Worm (Caenorhabditis elegans): ENCODE measurements around the gene F37C12.21.

F37C12.21 gene

ce11 chrIII:7184022-7184421, 4.1 kb upstream of the F37C12.21 start, which contains the start of gene yju-2 (continued):
- peak; percentile 9 for TF ChIP-seq nhr-27 (tag; optimal IDR thresholded peaks at IDR 0.05)
- TF ChIP-seq hlh-12 (tag; optimal IDR thresholded peaks at IDR 0.05) = no peak
- TF ChIP-seq ztf-28 (GFP tag; IDR thresholded peaks at IDR 0.05) = no peak
- TF ChIP-seq egl-44 (GFP tag; IDR thresholded peaks at IDR 0.05) = no peak
- no peak for TF ChIP-seq lin-40 (tag; optimal IDR thresholded peaks at IDR 0.05)
- TF ChIP-seq ccch-3 (GFP tag; optimal IDR thresholded peaks at IDR 0.05) = no peak
- no peak for TF ChIP-seq ceh-58 (GFP tag; IDR thresholded peaks at IDR 0.05)
- TF ChIP-seq F10E7.11 (tag; optimal IDR thresholded peaks at IDR 0.05) = no peak
- peak; percentile 48 for TF ChIP-seq F49E8.2 (tag; optimal IDR thresholded peaks at IDR 0.05; ENCODE audit: insufficient read depth)
- TF ChIP-seq attf-5 (GFP tag; optimal IDR thresholded peaks at IDR 0.05) = peak; percentile 12
- peak in 1 of 3 experiments; percentile 57 for TF ChIP-seq lin-35 (GFP tag; optimal IDR thresholded peaks at IDR 0.05)
- no peak for TF ChIP-seq egrh-3 (GFP tag; IDR thresholded peaks at IDR 0.05)
- no peak for TF ChIP-seq hrde-1 (tag; optimal IDR thresholded peaks at IDR 0.05; ENCODE audit: borderline replicate concordance)
- no peak for TF ChIP-seq athp-1 (tag; optimal IDR thresholded peaks at IDR 0.05)
- no peak for TF ChIP-seq D2030.7 (GFP tag; IDR thresholded peaks at IDR 0.05)
- TF ChIP-seq madf-10 (tag; optimal IDR thresholded peaks at IDR 0.05) = peak; percentile 3
- TF ChIP-seq sdz-38 (tag; optimal IDR thresholded peaks at IDR 0.05) = no peak
- TF ChIP-seq hmg-20 (GFP tag; IDR thresholded peaks at IDR 0.05) = no peak
- TF ChIP-seq repo-1 (tag; optimal IDR thresholded peaks at IDR 0.05) = peak; percentile 18
- TF ChIP-seq cebp-1 (GFP tag; IDR thresholded peaks at IDR 0.05) = no peak
- TF ChIP-seq cebp-1 (tag; optimal IDR thresholded peaks at IDR 0.05) = peak; percentile 58
- peak; percentile 7 for TF ChIP-seq lsl-1 (GFP tag; optimal IDR thresholded peaks at IDR 0.05)
- TF ChIP-seq F22D6.2 (tag; optimal IDR thresholded peaks at IDR 0.05) = no peak
- TF ChIP-seq F39B2.1 (GFP tag; IDR thresholded peaks at IDR 0.05) = no peak
- TF ChIP-seq die-1 (tag; optimal IDR thresholded peaks at IDR 0.05) = no peak
- no peak for TF ChIP-seq pha-4 (tag; optimal IDR thresholded peaks at IDR 0.05)
- TF ChIP-seq B0261.1 (tag; optimal IDR thresholded peaks at IDR 0.05) = no peak
- no peak for TF ChIP-seq madf-6 (GFP tag; IDR thresholded peaks at IDR 0.05)
- TF ChIP-seq tbp1 (GFP tag; optimal IDR thresholded peaks at IDR 0.05) = peak; percentile 11
- no peak for TF ChIP-seq C06A6.2 (GFP tag; conservative IDR thresholded peaks at IDR 0.05)
- TF ChIP-seq mel-28 (tag; optimal IDR thresholded peaks at IDR 0.05; ENCODE audit: borderline replicate concordance) = no peak
- TF ChIP-seq zfh-2 (GFP tag; conservative IDR thresholded peaks at IDR 0.05) = no peak
- TF ChIP-seq Y53G8AR.9 (GFP tag; conservative IDR thresholded peaks at IDR 0.05) = no peak
- peak; percentile 7 for TF ChIP-seq nhr-80 (tag; optimal IDR thresholded peaks at IDR 0.05)
- TF ChIP-seq mxl-1 (tag; optimal IDR thresholded peaks at IDR 0.05) = no peak
- TF ChIP-seq lir-1 (GFP tag; conservative IDR thresholded peaks at IDR 0.05) = no peak
- TF ChIP-seq hmg-1.2 (GFP tag; IDR thresholded peaks at IDR 0.05) = peak; percentile 81
- no peak for TF ChIP-seq nhr-179 (tag; optimal IDR thresholded peaks at IDR 0.05)
- TF ChIP-seq ztf-18 (tag; optimal IDR thresholded peaks at IDR 0.05) = peak; percentile 2
- no peak for TF ChIP-seq snpc-1.3 (tag; optimal IDR thresholded peaks at IDR 0.05; ENCODE audit: insufficient read depth)
- no peak for TF ChIP-seq gei-17 (GFP tag; optimal IDR thresholded peaks at IDR 0.05)
- TF ChIP-seq dpl-1 (GFP tag; optimal IDR thresholded peaks at IDR 0.05) = no peak

All from whole organism, young adult.